Fruit fly (Drosophila melanogaster): Measurements from ENCODE around the gene Chsy.

Chsy gene

DNA sequence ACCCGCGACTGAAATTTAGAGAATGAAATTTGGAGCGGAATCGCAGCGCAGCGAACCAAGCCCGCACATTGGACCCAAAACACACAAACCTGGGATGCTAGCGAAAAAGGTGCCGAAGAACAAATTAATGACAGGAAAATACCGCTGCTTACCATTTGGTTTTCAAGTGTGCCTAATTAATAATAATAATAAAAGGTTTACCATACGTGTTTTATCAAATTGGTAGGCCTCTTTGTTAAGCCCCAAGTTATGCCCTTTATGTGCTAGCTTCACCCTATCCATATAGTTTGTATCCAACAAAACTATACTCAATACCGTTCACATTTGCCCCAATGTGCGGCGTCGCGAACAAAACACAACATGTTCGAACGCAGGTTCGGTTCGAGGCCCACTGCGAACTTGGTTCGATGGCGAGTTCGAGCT is 39.1 kb downstream of the Chsy start, which contains the start of gene Ac13E (continued):
- TF ChIP-seq CG34376 (GFP tag; optimal IDR thresholded peaks at IDR 0.05) (peak; percentile 93), CG11723 (GFP tag; optimal IDR thresholded peaks at IDR 0.05) (peak; percentile 88), Nf-YA (GFP tag; IDR thresholded peaks at IDR 0.05) (peak; percentile 45; the same call in 1 of the 2 replicates), lilli (GFP tag; optimal IDR thresholded peaks at IDR 0.05) (peak; percentile 94), CG12769 (tag; optimal IDR thresholded peaks at IDR 0.05) (peak; percentile 90), CG3726 (GFP tag; IDR thresholded peaks at IDR 0.05) (peak; percentile 72), Aef1 (GFP tag; IDR thresholded peaks at IDR 0.05) (peak; percentile 74; the same call in 2 of the 3 replicates), CG8765 (GFP tag; IDR thresholded peaks at IDR 0.05) (peak; percentile 77), Fer1 (GFP tag; optimal IDR thresholded peaks at IDR 0.05) (peak; percentile 94), CG32772 (GFP tag; IDR thresholded peaks at IDR 0.05) (peak; percentile 82), CG10274 (GFP tag; optimal IDR thresholded peaks at IDR 0.05) (peak; percentile 83), Scr (GFP tag; IDR thresholded peaks at IDR 0.05; ENCODE audit: partially characterized antibody) (peak; percentile 57), CG15601 (tag; optimal IDR thresholded peaks at IDR 0.05) (peak; percentile 83), CG34422 (GFP tag; IDR thresholded peaks at IDR 0.05) (peak; percentile 69), aop (GFP tag; IDR thresholded peaks at IDR 0.05) (0 out of 2 replicates have a peak, but pooled peaks have one; percentile 22), NC2α (GFP tag; optimal IDR thresholded peaks at IDR 0.05) (peak; percentile 66), CG11398 (GFP tag; optimal IDR thresholded peaks at IDR 0.05) (peak; percentile 49), jumu (GFP tag; optimal IDR thresholded peaks at IDR 0.05) (peak; percentile 80)

DNA sequence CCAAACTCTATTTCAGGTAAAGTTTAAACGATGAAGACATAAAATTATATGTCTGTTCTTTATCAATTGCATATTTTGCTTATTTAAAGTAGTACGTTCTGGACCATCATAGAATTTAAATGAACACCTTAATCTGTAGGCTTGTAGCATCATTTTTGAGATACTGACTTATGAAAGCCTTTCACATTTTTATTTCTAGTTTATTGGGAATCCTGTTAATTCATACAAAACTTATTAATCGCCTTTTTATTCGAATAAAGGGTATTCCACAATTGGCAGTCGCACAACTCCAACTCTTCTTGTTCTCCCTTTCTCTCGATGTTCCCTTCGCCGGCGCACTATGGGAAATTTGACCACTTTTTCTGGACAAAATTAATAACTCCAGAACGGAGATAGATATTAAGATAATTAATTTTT is 40.9 kb downstream of the Chsy start:
- TF ChIP-seq CG17829 (tag; optimal IDR thresholded peaks at IDR 0.05): no peak
- TF ChIP-seq caup (GFP tag; optimal IDR thresholded peaks at IDR 0.05; ENCODE audit: severe bottlenecking): no peak
- TF ChIP-seq zen (tag; optimal IDR thresholded peaks at IDR 0.05): no peak
- TF ChIP-seq tin (GFP tag; optimal IDR thresholded peaks at IDR 0.05): no peak
- TF ChIP-seq Chrac-16 (GFP tag; optimal IDR thresholded peaks at IDR 0.05): no peak
- TF ChIP-seq grau (tag; optimal IDR thresholded peaks at IDR 0.05): no peak
- TF ChIP-seq ranshi (GFP tag; IDR thresholded peaks at IDR 0.05): no peak
- no peak for TF ChIP-seq Dll (GFP tag; IDR thresholded peaks at IDR 0.05; ENCODE audit: partially characterized antibody)
- no peak for TF ChIP-seq CG14667 (GFP tag; IDR thresholded peaks at IDR 0.05)
- peak; percentile 23 for TF ChIP-seq gem (tag; optimal IDR thresholded peaks at IDR 0.05)
- TF ChIP-seq Ssrp (tag; optimal IDR thresholded peaks at IDR 0.05): no peak
- TF ChIP-seq CG34422 (GFP tag; IDR thresholded peaks at IDR 0.05): no peak
- TF ChIP-seq Fer3 (tag; optimal IDR thresholded peaks at IDR 0.05): no peak
- TF ChIP-seq Xrp1 (GFP tag; IDR thresholded peaks at IDR 0.05): no peak
- TF ChIP-seq NC2α (GFP tag; optimal IDR thresholded peaks at IDR 0.05): no peak
- no peak for TF ChIP-seq tx (GFP tag; optimal IDR thresholded peaks at IDR 0.05)
- TF ChIP-seq CG17912 (GFP tag; optimal IDR thresholded peaks at IDR 0.05): no peak
- TF ChIP-seq CG1603 (tag; optimal IDR thresholded peaks at IDR 0.05): no peak
- no peak for TF ChIP-seq Spps (tag; optimal IDR thresholded peaks at IDR 0.05)
- TF ChIP-seq bowl (GFP tag; IDR thresholded peaks at IDR 0.05): no peak
- TF ChIP-seq Vsx1 (GFP tag; optimal IDR thresholded peaks at IDR 0.05): no peak
- no peak for TF ChIP-seq CG14965 (GFP tag; optimal IDR thresholded peaks at IDR 0.05; ENCODE audit: borderline replicate concordance)
- TF ChIP-seq lola (GFP tag; optimal IDR thresholded peaks at IDR 0.05): peak in 1 of 3 experiments; percentile 31
- no peak for TF ChIP-seq croc (GFP tag; conservative IDR thresholded peaks at IDR 0.05)
- peak; percentile 20 for TF ChIP-seq nmo (GFP tag; optimal IDR thresholded peaks at IDR 0.05)
- TF ChIP-seq lov (optimal IDR thresholded peaks at IDR 0.05): no peak
- TF ChIP-seq lov (GFP tag; IDR thresholded peaks at IDR 0.05): no peak
- no peak for TF ChIP-seq Hr78 (GFP tag; optimal IDR thresholded peaks at IDR 0.05)
- no peak for TF ChIP-seq E2f2 (GFP tag; IDR thresholded peaks at IDR 0.05)
- TF ChIP-seq CG6813 (GFP tag; optimal IDR thresholded peaks at IDR 0.05): no peak
- TF ChIP-seq NfI (GFP tag; optimal IDR thresholded peaks at IDR 0.05): no peak
- no peak for TF ChIP-seq al (GFP tag; IDR thresholded peaks at IDR 0.05)
- TF ChIP-seq Ada2b (GFP tag; IDR thresholded peaks at IDR 0.05): no peak
- TF ChIP-seq MTF-1 (GFP tag; optimal IDR thresholded peaks at IDR 0.05; ENCODE audit: borderline replicate concordance): no peak

All from whole organism, embryonic.